Worm (Caenorhabditis elegans) whole organism, early embryonic: ENCODE data around the gene ZK757.1.

ENCODE experiments used
- B0310.2 ChIP-seq: sonication (generic microtip); optimal IDR thresholded peaks from 2 replicates; lab custom pipeline; 2016; ENCODE audit warnings: mild to moderate bottlenecking, missing genetic modification characterization, missing compliant biosample characterization
- F13C5.2 ChIP-seq: sonication (generic microtip); optimal IDR thresholded peaks from 2 replicates; lab custom pipeline; 2017; ENCODE audit warnings: mild to moderate bottlenecking, missing genetic modification characterization, inconsistent platforms, missing compliant biosample characterization
- aly-1 ChIP-seq: sonication (generic microtip); optimal IDR thresholded peaks from 2 replicates; lab custom pipeline; 2016; ENCODE audit warnings: missing genetic modification characterization, missing compliant biosample characterization
- ama-1 ChIP-seq: fragments of 150-350 bp; optimal IDR thresholded peaks from 2 replicates; lab custom pipeline; 2014
- ceh-13 ChIP-seq: fragments of 200-800 bp; sonication (Bioruptor generic); optimal IDR thresholded peaks from 2 replicates; lab custom pipeline; 2018; ENCODE audit warnings: mild to moderate bottlenecking, missing genetic modification characterization, missing compliant biosample characterization
- ceh-36 ChIP-seq: sonication (generic microtip); optimal IDR thresholded peaks from 2 replicates; lab custom pipeline; 2016; ENCODE audit warnings: missing genetic modification characterization, inconsistent platforms, missing compliant biosample characterization
- ets-7 ChIP-seq: sonication (generic microtip); optimal IDR thresholded peaks from 2 replicates; lab custom pipeline; 2016; ENCODE audit warnings: missing genotype, missing genetic modification characterization, missing compliant biosample characterization
- flt-1 ChIP-seq: fragments of 200-800 bp; sonication (Bioruptor generic); IDR thresholded peaks from 2 replicates; pipeline ENCODE4 v1.3.6; 2022; ENCODE audit warnings: missing genetic modification characterization, missing compliant biosample characterization
- hmbx-1 ChIP-seq: sonication (generic microtip); optimal IDR thresholded peaks from 2 replicates; lab custom pipeline; 2016; ENCODE audit warnings: mild to moderate bottlenecking, missing genetic modification characterization, missing compliant biosample characterization
- hmg-4 ChIP-seq: fragments of 200-800 bp; sonication (Bioruptor generic); optimal IDR thresholded peaks from 2 replicates; lab custom pipeline; 2018; ENCODE audit warnings: mild to moderate bottlenecking, missing genetic modification characterization, missing compliant biosample characterization
- hnd-1 ChIP-seq: sonication (generic microtip); optimal IDR thresholded peaks from 2 replicates; lab custom pipeline; 2016; ENCODE audit warnings: missing genetic modification characterization, missing compliant biosample characterization
- pes-1 ChIP-seq: fragments of 200-800 bp; sonication (Bioruptor generic); IDR thresholded peaks from 2 replicates; pipeline ENCODE4 v1.3.6; 2022; ENCODE audit warnings: missing genetic modification reagents, missing genetic modification characterization, missing compliant biosample characterization
- scrt-1 ChIP-seq: fragments of 200-800 bp; sonication (Bioruptor generic); IDR thresholded peaks from 2 replicates; pipeline ENCODE4 v1.3.6; 2022; ENCODE audit warnings: missing genetic modification characterization, missing compliant biosample characterization
- sea-1 ChIP-seq: fragments of 200-800 bp; sonication (Bioruptor generic); conservative IDR thresholded peaks from 2 replicates; pipeline ENCODE4 v1.3.6; 2022; ENCODE audit warnings: missing genetic modification characterization, missing compliant biosample characterization
- tbx-11 ChIP-seq: fragments of 200-800 bp; sonication (Bioruptor generic); IDR thresholded peaks from 2 replicates; pipeline ENCODE4 v1.3.6; 2022; ENCODE audit warnings: missing genetic modification characterization, missing compliant biosample characterization
- tbx-37 ChIP-seq: fragments of 200-800 bp; sonication (Bioruptor generic); conservative IDR thresholded peaks from 2 replicates; pipeline ENCODE4 v1.3.6; 2022; ENCODE audit warnings: missing genetic modification reagents, missing genetic modification characterization, missing compliant biosample characterization
- tra-4 ChIP-seq: sonication (generic microtip); optimal IDR thresholded peaks from 2 replicates; lab custom pipeline; 2017; ENCODE audit warnings: missing genetic modification characterization, missing compliant biosample characterization

The ZK757.1 gene

ce11 chrIII:9861470-9862342 is 9.2 kb downstream of the ZK757.1 start:
- TF ChIP-seq tbx-11 (GFP tag; lab: Robert Waterston, UW) (peak; percentile 93), hmbx-1 (peak; percentile 78), tbx-37 (GFP tag; lab: Robert Waterston, UW) (peak; percentile 94), tra-4 (peak; percentile 45), ets-7 (tag; lab: Kevin White, UChicago) (peak; percentile 84), sea-1 (GFP tag; lab: Robert Waterston, UW) (peak; percentile 88), pes-1 (GFP tag; lab: Robert Waterston, UW) (peak; percentile 95), hmg-4 (GFP tag; lab: Kevin White, UChicago) (peak; percentile 91), aly-1 (tag; lab: Kevin White, UChicago) (peak; percentile 86), ceh-36 (tag; lab: Kevin White, UChicago) (peak; percentile 86), B0310.2 (tag; lab: Kevin White, UChicago) (peak; percentile 83), hnd-1 (peak; percentile 77), ceh-13 (GFP tag; lab: Kevin White, UChicago) (peak; percentile 67), flt-1 (GFP tag; lab: Robert Waterston, UW) (peak; percentile 91), ama-1 (lab: Kevin White, UChicago) (no peak), scrt-1 (GFP tag; lab: Robert Waterston, UW) (peak; percentile 94), F13C5.2 (tag; lab: Kevin White, UChicago) (peak; percentile 84)

ce11 chrIII:9860201-9860780 is 10.6 kb downstream of the ZK757.1 start, which contains the start of gene twk-48:
twk-48 (plus strand) TSS chrIII:9860730.
- TF ChIP-seq flt-1 (GFP tag; lab: Robert Waterston, UW) (no peak), scrt-1 (GFP tag; lab: Robert Waterston, UW) (no peak), tbx-11 (GFP tag; lab: Robert Waterston, UW) (no peak), ceh-13 (GFP tag; lab: Kevin White, UChicago) (no peak), F13C5.2 (tag; lab: Kevin White, UChicago) (no peak), tra-4 (no peak), ceh-36 (tag; lab: Kevin White, UChicago) (no peak)

DNA sequence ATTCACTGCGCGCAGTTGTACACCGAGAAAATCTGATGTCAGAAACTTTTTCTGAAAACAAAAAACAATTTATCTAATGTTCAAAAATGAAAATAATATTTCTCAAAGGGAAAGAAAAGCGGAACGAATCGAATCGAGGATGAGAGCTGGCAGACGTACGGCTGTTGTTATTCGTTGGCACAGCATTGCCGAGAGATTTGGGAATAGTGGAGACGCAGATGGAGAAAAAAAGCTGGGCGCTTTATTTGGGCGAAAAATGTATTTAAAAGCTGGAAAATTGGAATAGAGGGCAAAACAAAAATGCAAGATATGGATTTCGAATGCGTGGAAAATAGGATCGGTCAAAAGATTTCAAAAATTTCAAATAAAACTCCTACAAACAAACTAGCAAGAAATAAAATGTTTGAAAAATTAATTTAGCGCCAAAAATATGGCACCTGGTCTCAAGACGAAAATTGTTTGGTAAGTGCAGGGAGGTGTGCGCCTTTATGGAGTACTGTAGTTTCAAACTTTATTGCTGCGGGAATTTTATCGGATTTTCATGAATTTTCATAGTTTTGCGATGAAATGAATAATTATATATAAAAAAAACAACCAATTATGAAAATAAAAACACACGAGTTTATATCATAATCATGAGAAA is 11.7 kb downstream of the ZK757.1 start, which contains the start of gene gpdh-2:
TSS of gene gpdh-2 (minus strand) at position 51 of the 643 bp plus-strand sequence.
- TF ChIP-seq aly-1 (tag; lab: Kevin White, UChicago) (no peak), tbx-37 (GFP tag; lab: Robert Waterston, UW) (no peak), ceh-13 (GFP tag; lab: Kevin White, UChicago) (no peak), ets-7 (tag; lab: Kevin White, UChicago) (no peak), ama-1 (lab: Kevin White, UChicago) (no peak)

DNA sequence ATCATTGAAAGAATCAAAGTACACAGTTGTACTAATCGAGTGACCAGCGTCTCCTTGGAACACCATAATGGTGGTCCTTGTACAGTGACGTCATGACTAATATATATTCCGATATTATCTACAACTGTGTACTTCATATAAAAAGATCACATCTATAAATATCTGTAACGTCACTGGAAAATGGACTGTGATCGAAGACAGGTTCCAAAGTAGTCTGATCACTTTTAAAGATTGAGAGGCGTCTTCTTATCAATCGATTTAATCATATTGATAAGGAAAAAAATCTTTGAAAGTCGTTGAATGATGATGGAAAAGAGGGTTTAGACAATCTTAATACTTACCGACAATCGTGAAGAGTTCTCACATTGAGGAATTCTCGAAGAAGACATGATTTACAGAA is 12.9 kb downstream of the ZK757.1 start:
- TF ChIP-seq hmbx-1: no peak
- no peak for TF ChIP-seq ama-1 (lab: Kevin White, UChicago)
- TF ChIP-seq sea-1 (GFP tag; lab: Robert Waterston, UW): no peak
- TF ChIP-seq scrt-1 (GFP tag; lab: Robert Waterston, UW): no peak
- no peak for TF ChIP-seq tbx-37 (GFP tag; lab: Robert Waterston, UW)
- TF ChIP-seq ceh-13 (GFP tag; lab: Kevin White, UChicago): no peak

DNA sequence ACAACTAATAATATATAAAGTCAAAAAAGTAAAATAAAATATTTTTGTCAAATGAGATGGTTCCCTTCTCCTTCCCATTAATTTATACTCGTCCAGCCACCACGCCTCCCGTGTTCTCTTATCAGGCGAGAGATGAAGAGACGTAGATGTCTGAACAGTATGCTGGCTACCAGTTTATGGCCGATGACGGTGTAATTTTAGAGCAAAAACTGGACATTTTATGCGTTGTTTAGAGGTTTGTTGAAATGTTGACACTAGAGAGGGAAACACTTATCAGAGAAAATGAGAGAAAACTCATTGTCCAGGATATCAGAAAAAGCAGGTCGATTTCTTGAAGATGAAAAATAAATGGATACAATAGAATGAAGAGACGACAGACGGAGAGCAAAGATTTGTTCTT is 13.8 kb downstream of the ZK757.1 start:
- TF ChIP-seq flt-1 (GFP tag; lab: Robert Waterston, UW): no peak
- TF ChIP-seq tbx-11 (GFP tag; lab: Robert Waterston, UW): no peak
- no peak for TF ChIP-seq tra-4
- TF ChIP-seq B0310.2 (tag; lab: Kevin White, UChicago): no peak
- no peak for TF ChIP-seq scrt-1 (GFP tag; lab: Robert Waterston, UW)
- TF ChIP-seq ceh-13 (GFP tag; lab: Kevin White, UChicago): no peak
- no peak for TF ChIP-seq pes-1 (GFP tag; lab: Robert Waterston, UW)
- TF ChIP-seq ama-1 (lab: Kevin White, UChicago): no peak
- TF ChIP-seq ets-7 (tag; lab: Kevin White, UChicago): no peak
- no peak for TF ChIP-seq hmbx-1

DNA sequence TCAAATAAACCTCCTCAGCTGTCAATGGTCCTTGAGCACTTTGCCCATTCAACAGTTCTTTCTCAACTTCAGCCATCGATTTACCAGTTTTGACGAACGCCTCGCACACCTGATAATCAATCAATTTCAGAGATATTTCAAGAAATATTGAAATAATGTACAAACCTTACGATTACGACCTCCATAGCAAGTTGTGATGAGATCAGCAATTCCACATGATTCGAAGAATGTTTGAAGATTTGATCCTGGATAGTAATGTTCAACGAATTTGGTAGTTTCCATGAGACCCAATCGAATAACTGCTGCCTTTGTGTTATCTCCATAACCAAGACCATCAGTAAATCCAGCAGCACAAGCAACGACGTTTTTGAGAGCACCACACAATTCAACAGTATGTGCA is 16.0 kb downstream of the ZK757.1 start:
- no peak for TF ChIP-seq B0310.2 (tag; lab: Kevin White, UChicago)
- TF ChIP-seq F13C5.2 (tag; lab: Kevin White, UChicago): no peak
